Worm (Caenorhabditis elegans) whole organism, L4/young adult: Measurements from ENCODE around the gene K03D3.5.

Experiments
- W03F9.2 ChIP-seq: fragments of 150-350 bp; optimal IDR thresholded peaks from 2 replicates; lab custom pipeline; 2014; ENCODE audit warnings: missing biosample characterization, missing genetic modification characterization
- dao-5 ChIP-seq: sonication (generic microtip); optimal IDR thresholded peaks from 2 replicates; lab custom pipeline; 2016; ENCODE audit warnings: missing genotype, missing genetic modification characterization, moderate library complexity, missing compliant biosample characterization
- him-1 ChIP-seq: sonication (generic microtip); optimal IDR thresholded peaks from 2 replicates; lab custom pipeline; 2016; ENCODE audit warnings: missing genotype, missing genetic modification reagents, missing genetic modification characterization, missing compliant biosample characterization

DNA sequence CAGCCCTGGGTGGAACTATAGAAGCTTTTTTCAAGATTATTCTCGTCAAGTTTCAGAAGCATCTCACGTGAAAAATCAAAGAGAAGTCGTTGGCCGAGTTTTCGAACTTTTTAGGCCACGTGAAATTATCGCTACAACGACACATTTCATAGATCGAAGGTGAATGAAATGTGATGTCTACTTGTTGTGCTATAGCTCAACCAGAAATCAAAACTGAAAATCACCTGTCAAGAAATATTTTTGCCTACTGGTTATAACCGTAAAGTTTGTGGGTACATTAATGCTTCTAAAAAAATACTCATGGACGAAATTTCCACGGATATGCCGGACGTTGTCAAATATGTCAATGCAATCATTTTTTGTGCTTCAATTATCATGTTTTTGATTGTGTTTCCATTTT, 14.7 kb upstream of the K03D3.5 start, which contains the start of gene srz-38:
- no peak for TF ChIP-seq W03F9.2 (tag; lab: Kevin White, UChicago)
- TF ChIP-seq dao-5 (tag; lab: Kevin White, UChicago), result no peak
- no peak for TF ChIP-seq him-1
